Worm (Caenorhabditis elegans): ENCODE data around the gene ZC262.7.

ZC262.7 gene

DNA sequence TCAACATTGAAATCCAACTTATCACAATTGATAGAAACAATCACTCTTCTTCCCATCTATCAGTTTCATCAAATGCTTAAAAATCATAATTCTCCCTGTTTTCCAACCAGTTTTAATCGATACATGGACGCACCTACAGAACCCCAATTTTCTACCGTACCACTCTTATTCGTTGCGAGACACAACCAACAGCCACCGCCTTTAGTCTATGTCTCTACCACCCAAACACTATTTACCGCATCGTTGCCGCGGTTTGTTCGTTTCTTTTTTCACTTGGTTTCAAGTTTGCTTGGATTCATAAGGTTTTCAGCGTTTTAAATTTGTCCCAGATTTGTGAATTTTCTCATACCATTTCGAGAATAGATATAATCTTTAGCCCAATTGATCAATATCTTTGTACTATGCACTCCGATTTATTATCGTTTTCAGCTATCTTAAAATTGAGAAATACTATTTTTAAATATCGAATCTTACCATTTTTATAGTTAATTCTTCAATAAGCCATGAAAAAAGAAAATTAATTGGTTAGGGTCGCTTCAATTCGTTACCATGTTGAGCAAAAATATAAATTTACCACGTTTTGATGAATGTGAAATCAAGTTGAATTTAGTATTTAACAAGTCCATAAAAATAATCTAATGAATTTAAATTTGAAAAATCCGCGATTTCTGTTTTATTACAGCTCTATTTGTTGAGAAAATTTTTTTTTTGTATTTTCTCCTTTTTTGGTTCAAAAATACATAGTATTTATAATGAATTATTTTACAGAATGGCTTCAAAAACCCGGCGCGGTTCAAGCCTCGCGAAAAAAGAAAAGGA is 33.7 kb downstream of the ZC262.7 start, which contains the start of gene F10E9.3 (continued):
- TF ChIP-seq F16B12.6 (tag; optimal IDR thresholded peaks at IDR 0.05) (no peak), lsy-2 (tag; optimal IDR thresholded peaks at IDR 0.05) (peak; percentile 80 to 97), aly-2 (tag; optimal IDR thresholded peaks at IDR 0.05) (no peak), fkh-8 (tag; optimal IDR thresholded peaks at IDR 0.05) (no peak), sptf-1 (tag; optimal IDR thresholded peaks at IDR 0.05) (no peak), nhr-28 (tag; optimal IDR thresholded peaks at IDR 0.05) (no peak), ets-5 (GFP tag; IDR thresholded peaks at IDR 0.05) (no peak), unc-30 (tag; optimal IDR thresholded peaks at IDR 0.05) (no peak), jun-1 (tag; optimal IDR thresholded peaks at IDR 0.05) (no peak), hlh-17 (GFP tag; optimal IDR thresholded peaks at IDR 0.05; ENCODE audit: borderline replicate concordance) (no peak), fkh-4 (tag; optimal IDR thresholded peaks at IDR 0.05; ENCODE audit: borderline replicate concordance) (no peak), efl-1 (optimal IDR thresholded peaks at IDR 0.05) (peak; percentile 42 to 58), efl-1 (GFP tag; optimal IDR thresholded peaks at IDR 0.05 in 1 of 2) (peak; percentile 16 to 86), sup-37 (GFP tag; optimal IDR thresholded peaks at IDR 0.05) (no peak), snpc-4 (tag; optimal IDR thresholded peaks at IDR 0.05) (no peak), sox-4 (tag; optimal IDR thresholded peaks at IDR 0.05) (no peak), lin-15B (tag; optimal IDR thresholded peaks at IDR 0.05) (no peak), nhr-19 (GFP tag; conservative IDR thresholded peaks at IDR 0.05) (no peak), zag-1 (tag; optimal IDR thresholded peaks at IDR 0.05) (no peak), blmp-1 (tag; optimal IDR thresholded peaks at IDR 0.05) (peak; percentile 50), dsc-1 (tag; optimal IDR thresholded peaks at IDR 0.05) (no peak), tlp-1 (tag; optimal IDR thresholded peaks at IDR 0.05) (no peak), nhr-47 (tag; optimal IDR thresholded peaks at IDR 0.05) (no peak), fos-1 (tag; optimal IDR thresholded peaks at IDR 0.05) (no peak), ces-1 (GFP tag; optimal IDR thresholded peaks at IDR 0.05) (no peak), nhr-84 (tag; optimal IDR thresholded peaks at IDR 0.05) (no peak), pag-3 (tag; optimal IDR thresholded peaks at IDR 0.05; ENCODE audit: borderline replicate concordance, insufficient read depth) (no peak), ceh-90 (tag; optimal IDR thresholded peaks at IDR 0.05) (no peak), fkh-10 (GFP tag; optimal IDR thresholded peaks at IDR 0.05) (no peak), skn-1 (tag; optimal IDR thresholded peaks at IDR 0.05) (peak; percentile 21), ztf-11 (tag; optimal IDR thresholded peaks at IDR 0.05) (no peak), elt-3 (tag; optimal IDR thresholded peaks at IDR 0.05) (no peak)

DNA sequence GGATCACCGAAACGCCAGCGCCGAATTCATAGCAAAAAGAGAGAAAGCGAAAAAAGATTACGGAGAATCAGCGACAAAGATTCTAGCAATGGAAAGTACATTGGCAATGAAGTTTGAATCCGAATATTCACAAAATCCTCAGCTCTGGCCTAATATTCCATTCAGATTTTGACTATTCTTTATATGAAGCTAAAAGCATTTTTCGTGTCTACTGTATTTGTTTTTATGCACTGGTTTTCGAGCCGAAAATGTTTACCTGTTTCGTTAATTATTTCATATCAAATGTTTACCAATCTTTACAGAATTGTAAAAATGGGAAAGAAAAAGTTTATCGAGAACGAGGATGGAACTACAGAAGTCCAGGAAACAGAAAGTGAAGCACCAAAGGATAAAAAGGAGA is 35.9 kb downstream of the ZC262.7 start, which contains the start of gene F10E9.4:
F10E9.4 (plus strand) TSS at position 301 of the 400 bp plus-strand sequence.
- no peak for TF ChIP-seq isw-1 (GFP tag; IDR thresholded peaks at IDR 0.05)
- no peak for TF ChIP-seq fos-1 (tag; optimal IDR thresholded peaks at IDR 0.05)
- TF ChIP-seq zip-4 (GFP tag; optimal IDR thresholded peaks at IDR 0.05), result no peak
- no peak for TF ChIP-seq ceh-88 (GFP tag; IDR thresholded peaks at IDR 0.05)
- TF ChIP-seq vab-15 (tag; optimal IDR thresholded peaks at IDR 0.05), result no peak
- TF ChIP-seq nhr-84 (tag; optimal IDR thresholded peaks at IDR 0.05), result no peak
- no peak for TF ChIP-seq hlh-4 (tag; optimal IDR thresholded peaks at IDR 0.05)
- no peak for TF ChIP-seq nhr-237 (tag; optimal IDR thresholded peaks at IDR 0.05)
- TF ChIP-seq nhr-28 (tag; optimal IDR thresholded peaks at IDR 0.05), result no peak
- no peak for TF ChIP-seq nhr-20 (tag; optimal IDR thresholded peaks at IDR 0.05)
- no peak for TF ChIP-seq snpc-4 (tag; optimal IDR thresholded peaks at IDR 0.05)
- TF ChIP-seq sup-37 (GFP tag; optimal IDR thresholded peaks at IDR 0.05), result no peak

DNA sequence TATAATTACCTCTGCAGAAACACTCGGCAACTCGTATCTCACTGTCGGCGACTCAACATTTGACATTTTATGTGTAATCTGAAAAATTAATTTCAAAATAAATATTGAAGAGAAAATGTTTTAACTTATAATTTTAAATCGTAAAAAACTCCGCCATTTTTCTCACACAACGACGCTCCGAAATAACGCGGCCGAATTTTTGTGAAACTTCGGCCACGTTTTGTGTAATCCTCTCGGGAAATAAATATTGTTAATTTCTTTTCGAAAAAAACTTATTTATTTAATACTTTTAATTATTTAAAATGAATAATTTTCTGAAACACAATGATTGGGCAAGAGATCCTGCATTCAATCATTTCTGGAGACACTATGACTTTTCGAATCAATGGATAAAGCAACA is 36.8 kb downstream of the ZC262.7 start, which contains the start of the genes F10E9.7 and F10E9.5:
F10E9.7 (minus strand) TSS at position 86 of the 400 bp plus-strand sequence.
F10E9.5 (plus strand) TSS at position 237 of the 400 bp plus-strand sequence.
- TF ChIP-seq elt-3 (tag; optimal IDR thresholded peaks at IDR 0.05), result peak in 3 of 6 experiments; percentile 24 to 85 (median 26)
- TF ChIP-seq nhr-47 (tag; optimal IDR thresholded peaks at IDR 0.05), result peak; percentile 96
- TF ChIP-seq nhr-12 (tag; optimal IDR thresholded peaks at IDR 0.05), result no peak
- TF ChIP-seq grh-1 (GFP tag; IDR thresholded peaks at IDR 0.05), result no peak; the same call in 1 of the 2 replicates
- peak; percentile 90 for TF ChIP-seq elt-2 (tag; optimal IDR thresholded peaks at IDR 0.05)
- no peak for TF ChIP-seq ces-1 (GFP tag; optimal IDR thresholded peaks at IDR 0.05)
- peak; percentile 99 for TF ChIP-seq rnt-1 (tag; optimal IDR thresholded peaks at IDR 0.05)
- peak; percentile 20 for TF ChIP-seq nhr-237 (tag; optimal IDR thresholded peaks at IDR 0.05)
- peak; percentile 91 for TF ChIP-seq unc-98 (GFP tag; IDR thresholded peaks at IDR 0.05)
- no peak for TF ChIP-seq nhr-77 (tag; optimal IDR thresholded peaks at IDR 0.05)
- peak; percentile 94 for TF ChIP-seq lin-15B (tag; optimal IDR thresholded peaks at IDR 0.05)
- TF ChIP-seq unc-62 (GFP tag; optimal IDR thresholded peaks at IDR 0.05), result no peak
- TF ChIP-seq nhr-20 (tag; optimal IDR thresholded peaks at IDR 0.05), result peak; percentile 97
- peak; percentile 96 for TF ChIP-seq xbp-1 (tag; optimal IDR thresholded peaks at IDR 0.05)
- peak; percentile 65 for TF ChIP-seq aly-2 (tag; optimal IDR thresholded peaks at IDR 0.05)
- peak; percentile 39 for TF ChIP-seq fos-1 (tag; optimal IDR thresholded peaks at IDR 0.05)
- no peak for TF ChIP-seq nhr-84 (tag; optimal IDR thresholded peaks at IDR 0.05)
- TF ChIP-seq vab-15 (tag; optimal IDR thresholded peaks at IDR 0.05), result peak; percentile 82
- TF ChIP-seq unc-130 (tag; optimal IDR thresholded peaks at IDR 0.05), result peak; percentile 99
- TF ChIP-seq isw-1 (GFP tag; IDR thresholded peaks at IDR 0.05), result peak; percentile 87
- TF ChIP-seq sup-37 (GFP tag; optimal IDR thresholded peaks at IDR 0.05), result peak; percentile 46

Measured in whole organism, L1 larva.